Worm (Caenorhabditis elegans) whole organism, early embryonic: ENCODE results near the gene D1022.2.

ENCODE experiments used
- F13C5.2 ChIP-seq: sonication (generic microtip); optimal IDR thresholded peaks from 2 replicates; lab custom pipeline; 2017; ENCODE audit warnings: mild to moderate bottlenecking, missing genetic modification characterization, inconsistent platforms, missing compliant biosample characterization
- aly-1 ChIP-seq: sonication (generic microtip); optimal IDR thresholded peaks from 2 replicates; lab custom pipeline; 2016; ENCODE audit warnings: missing genetic modification characterization, missing compliant biosample characterization
- ama-1 ChIP-seq: fragments of 150-350 bp; optimal IDR thresholded peaks from 2 replicates; lab custom pipeline; 2014
- ets-7 ChIP-seq: sonication (generic microtip); optimal IDR thresholded peaks from 2 replicates; lab custom pipeline; 2016; ENCODE audit warnings: missing genotype, missing genetic modification characterization, missing compliant biosample characterization
- flt-1 ChIP-seq: fragments of 200-800 bp; sonication (Bioruptor generic); IDR thresholded peaks from 2 replicates; pipeline ENCODE4 v1.3.6; 2022; ENCODE audit warnings: missing genetic modification characterization, missing compliant biosample characterization
- hnd-1 ChIP-seq: sonication (generic microtip); optimal IDR thresholded peaks from 2 replicates; lab custom pipeline; 2016; ENCODE audit warnings: missing genetic modification characterization, missing compliant biosample characterization
- pes-1 ChIP-seq: fragments of 200-800 bp; sonication (Bioruptor generic); IDR thresholded peaks from 2 replicates; pipeline ENCODE4 v1.3.6; 2022; ENCODE audit warnings: missing genetic modification reagents, missing genetic modification characterization, missing compliant biosample characterization

ce11 chrII:7489605-7490004 is 30.3 kb downstream of the D1022.2 start, which contains the start of gene D1022.9:
- TF ChIP-seq aly-1 (tag; lab: Kevin White, UChicago) (no peak), ets-7 (tag; lab: Kevin White, UChicago) (no peak), hnd-1 (no peak), flt-1 (GFP tag; lab: Robert Waterston, UW) (no peak), pes-1 (GFP tag; lab: Robert Waterston, UW) (no peak), F13C5.2 (no peak), ama-1 (no peak)
